Worm (Caenorhabditis elegans) whole organism, midembryonic: Measurements from ENCODE around the gene C17B7.15.
"Not testable (repeated sequence)": the region's sequence is repeated elsewhere in the genome, so short reads cannot be mapped to it uniquely, and the experiment has no call there.

ENCODE experiments used
- T22C8.4 ChIP-seq: fragments of 200-800 bp; sonication (Bioruptor generic); IDR thresholded peaks from 2 replicates; pipeline ENCODE4 v1.3.6; 2022; ENCODE audit warnings: missing genetic modification characterization, missing compliant biosample characterization
- cog-1 ChIP-seq: sonication (generic microtip); optimal IDR thresholded peaks from 2 replicates; lab custom pipeline; 2016; ENCODE audit warnings: missing genetic modification characterization, missing compliant biosample characterization
- flt-1 ChIP-seq: fragments of 200-800 bp; sonication (Bioruptor generic); IDR thresholded peaks from 2 replicates; pipeline ENCODE4 v1.3.6; 2022; ENCODE audit warnings: missing genetic modification characterization, missing compliant biosample characterization
- klf-2 ChIP-seq: fragments of 200-800 bp; sonication (Bioruptor generic); conservative IDR thresholded peaks from 2 replicates; pipeline ENCODE4 v1.3.6; 2022; ENCODE audit warnings: missing genetic modification reagents, missing genetic modification characterization, missing compliant biosample characterization
- med-1 ChIP-seq: sonication (generic microtip); optimal IDR thresholded peaks from 2 replicates; lab custom pipeline; 2017; ENCODE audit warnings: missing genetic modification characterization, mild to moderate bottlenecking, missing compliant biosample characterization, antibody characterized with exemption, missing genetic modification reagents; ENCODE audit not compliant: insufficient read depth
- ref-1 ChIP-seq: fragments of 200-800 bp; sonication (Bioruptor generic); conservative IDR thresholded peaks from 2 replicates; pipeline ENCODE4 v1.3.6; 2022; ENCODE audit warnings: missing genetic modification reagents, missing genetic modification characterization, missing compliant biosample characterization
- tab-1 ChIP-seq: fragments of 200-800 bp; sonication (Bioruptor generic); IDR thresholded peaks from 2 replicates; pipeline ENCODE4 v1.3.6; 2022; ENCODE audit warnings: missing genetic modification characterization, missing compliant biosample characterization
- ztf-23 ChIP-seq: fragments of 200-800 bp; sonication (Bioruptor generic); IDR thresholded peaks from 2 replicates; pipeline ENCODE4 v1.3.6; 2022; ENCODE audit warnings: missing genetic modification reagents, missing genetic modification characterization, missing compliant biosample characterization
- ztf-29 ChIP-seq: fragments of 200-800 bp; sonication (Bioruptor generic); IDR thresholded peaks from 2 replicates; pipeline ENCODE4 v1.3.6; 2022; ENCODE audit warnings: missing genetic modification reagents, missing genetic modification characterization, missing compliant biosample characterization

Gene C17B7.15

DNA sequence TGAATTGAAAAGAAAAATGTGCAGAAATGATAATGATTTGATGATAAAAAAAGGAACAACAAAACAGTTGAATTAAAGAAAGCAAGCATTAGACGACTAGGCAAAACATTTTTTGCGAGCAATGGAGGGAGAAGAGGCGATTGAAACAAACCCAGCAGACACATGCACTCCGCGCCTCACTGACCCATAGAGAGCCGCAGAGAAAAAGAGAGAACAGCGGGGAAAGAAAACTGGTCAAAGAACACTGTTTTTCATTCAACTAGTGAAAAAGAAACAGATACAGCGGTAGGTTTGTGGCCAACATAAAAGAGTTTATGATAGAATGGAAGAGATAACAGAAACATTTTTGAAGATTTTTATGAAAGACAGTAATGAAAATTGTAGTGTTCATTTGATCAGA lies 38.3 kb downstream of the C17B7.15 start:
- TF ChIP-seq ztf-29 (no peak), tab-1 (no peak), flt-1 (GFP tag; lab: Robert Waterston, UW) (no peak), ref-1 (no peak), med-1 (GFP tag; lab: Kevin White, UChicago) (no peak), ztf-23 (no peak), klf-2 (GFP tag; lab: Robert Waterston, UW) (no peak), cog-1 (tag; lab: Kevin White, UChicago) (no peak), T22C8.4 (no peak)

DNA sequence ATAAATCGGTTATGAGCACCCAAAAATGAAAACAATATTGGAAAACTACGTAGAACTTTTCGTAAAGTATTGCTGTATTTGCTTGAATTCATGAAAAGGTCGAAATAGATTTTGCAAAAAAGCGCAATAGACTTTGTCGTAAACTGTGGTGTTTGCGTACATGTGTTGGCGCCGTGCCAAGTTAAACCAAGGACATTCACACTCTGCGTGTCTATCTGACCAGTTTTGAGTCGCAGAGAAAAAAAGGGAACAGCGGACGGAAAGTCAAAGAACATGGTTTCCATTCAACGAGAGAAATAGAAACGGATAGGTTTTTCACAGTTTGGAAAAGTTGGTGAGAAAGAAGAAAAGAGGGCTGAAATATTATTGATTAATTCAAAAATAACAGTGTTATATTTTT lies 41.0 kb downstream of the C17B7.15 start:
- TF ChIP-seq T22C8.4 (no peak), cog-1 (tag; lab: Kevin White, UChicago) (no peak), klf-2 (GFP tag; lab: Robert Waterston, UW) (no peak), tab-1 (no peak), ref-1 (no peak), flt-1 (GFP tag; lab: Robert Waterston, UW) (no peak), ztf-23 (no peak), ztf-29 (no peak), med-1 (GFP tag; lab: Kevin White, UChicago) (no peak)

- TF ChIP-seq cog-1 (tag; lab: Kevin White, UChicago) (no peak), flt-1 (GFP tag; lab: Robert Waterston, UW) (no peak), med-1 (GFP tag; lab: Kevin White, UChicago) (no peak), klf-2 (GFP tag; lab: Robert Waterston, UW) (no peak), ref-1 (no peak), ztf-23 (no peak), tab-1 (no peak), T22C8.4 (no peak), ztf-29 (no peak)
Observed at ce11 chrV:3394065-3394464, 44.1 kb downstream of the C17B7.15 start.

- TF ChIP-seq klf-2 (GFP tag; lab: Robert Waterston, UW), result no peak
- no peak for TF ChIP-seq flt-1 (GFP tag; lab: Robert Waterston, UW)
- no peak for TF ChIP-seq ztf-29
- TF ChIP-seq ref-1, result no peak
- TF ChIP-seq ztf-23, result no peak
- TF ChIP-seq tab-1, result no peak
- no peak for TF ChIP-seq med-1 (GFP tag; lab: Kevin White, UChicago)
- no peak for TF ChIP-seq T22C8.4
- TF ChIP-seq cog-1 (tag; lab: Kevin White, UChicago), result no peak
Observed at ce11 chrV:3394694-3395240, 44.8 kb downstream of the C17B7.15 start, which contains the start of gene T20D4.15. TSS of gene T20D4.15 (minus strand) at chrV:3394744.

DNA sequence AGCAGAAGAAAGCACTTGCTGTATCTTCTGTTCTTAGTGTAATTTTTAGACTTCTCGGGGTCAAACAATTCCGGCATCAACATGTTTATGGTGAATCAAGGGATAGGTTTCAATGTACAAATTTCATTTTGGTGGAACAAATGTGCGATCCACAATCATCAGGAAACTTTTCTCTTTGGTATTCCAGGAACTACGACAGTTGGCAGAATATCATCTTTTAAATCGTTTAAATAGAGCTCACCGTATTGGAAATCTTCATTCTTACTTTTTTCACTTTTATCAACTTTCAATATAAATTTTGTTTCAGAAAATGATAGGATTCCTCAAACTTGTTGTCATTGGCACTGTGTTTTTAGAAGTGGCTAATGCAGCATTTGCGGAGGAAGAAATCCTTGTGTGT lies 46.8 kb downstream of the C17B7.15 start, which contains the start of gene T20D4.12:
T20D4.12 (plus strand) TSS at position 301 of the 400 bp plus-strand sequence.
- TF ChIP-seq cog-1 (tag; lab: Kevin White, UChicago); ref-1; T22C8.4: not testable (repeated sequence)

- TF ChIP-seq cog-1 (tag; lab: Kevin White, UChicago) (no peak), T22C8.4 (no peak), med-1 (GFP tag; lab: Kevin White, UChicago) (no peak), klf-2 (GFP tag; lab: Robert Waterston, UW) (no peak)
Observed at ce11 chrV:3398314-3398713, 48.3 kb downstream of the C17B7.15 start, which contains the start of gene T20D4.11. TSS of gene T20D4.11 (plus strand) at chrV:3398690.

ce11 chrV:3399952-3400351 lies 50.0 kb downstream of the C17B7.15 start, which contains the start of gene T20D4.10:
TSS of gene T20D4.10 (plus strand) at chrV:3400252.
- not testable (repeated sequence) for TF ChIP-seq T22C8.4, ztf-23, tab-1
